Fruit fly (Drosophila melanogaster): ENCODE results near the gene CG11854.
A peak's percentile ranks its signal among the peaks of the same experiment; 100 is the strongest.

Gene CG11854

DNA sequence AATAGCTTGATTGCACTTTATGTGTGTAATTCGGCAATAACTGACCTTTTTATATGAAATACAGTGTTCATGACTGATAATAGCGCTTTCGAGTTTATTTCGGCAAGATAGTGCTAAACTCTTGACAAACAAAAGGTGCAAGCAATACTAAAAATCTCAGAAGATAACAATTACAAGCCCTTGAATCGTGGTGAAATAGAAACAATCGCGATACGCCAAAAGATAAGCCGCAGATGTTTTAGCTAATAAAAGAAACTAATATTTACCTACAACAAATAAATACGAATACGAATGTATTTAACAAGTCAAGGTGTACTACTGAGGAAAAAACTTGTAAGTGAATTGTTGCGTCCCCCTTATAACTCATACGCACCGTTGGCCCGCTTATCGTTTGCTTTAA, 33.5 kb downstream of the CG11854 start (continued):
- TF ChIP-seq chinmo (GFP tag; IDR thresholded peaks at IDR 0.05; ENCODE audit: partially characterized antibody) (no peak), exex (tag; optimal IDR thresholded peaks at IDR 0.05) (peak; percentile 78), nerfin-2 (GFP tag; IDR thresholded peaks at IDR 0.05; ENCODE audit: partially characterized antibody) (no peak), salm (tag; optimal IDR thresholded peaks at IDR 0.05) (peak; percentile 10), CG1602 (GFP tag; optimal IDR thresholded peaks at IDR 0.05) (no peak), lov (optimal IDR thresholded peaks at IDR 0.05) (no peak), lov (GFP tag; IDR thresholded peaks at IDR 0.05) (no peak), CG10147 (GFP tag; optimal IDR thresholded peaks at IDR 0.05) (peak; percentile 59), chm (GFP tag; IDR thresholded peaks at IDR 0.05) (no peak), twi (tag; optimal IDR thresholded peaks at IDR 0.05) (no peak), zen2 (GFP tag; IDR thresholded peaks at IDR 0.05; ENCODE audit: partially characterized antibody) (no peak), sima (GFP tag; optimal IDR thresholded peaks at IDR 0.05) (no peak), C15 (GFP tag; IDR thresholded peaks at IDR 0.05) (no peak), gfzf (GFP tag; optimal IDR thresholded peaks at IDR 0.05) (no peak), eyg (GFP tag; optimal IDR thresholded peaks at IDR 0.05) (peak; percentile 14), pho (GFP tag; optimal IDR thresholded peaks at IDR 0.05) (no peak), emc (GFP tag; optimal IDR thresholded peaks at IDR 0.05) (no peak), CG17361 (GFP tag; IDR thresholded peaks at IDR 0.05) (no peak), CG31441 (GFP tag; IDR thresholded peaks at IDR 0.05) (no peak), CG8944 (GFP tag; optimal IDR thresholded peaks at IDR 0.05) (no peak), z (GFP tag; IDR thresholded peaks at IDR 0.05) (no peak), Poxn (GFP tag; IDR thresholded peaks at IDR 0.05) (no peak), Oli (tag; optimal IDR thresholded peaks at IDR 0.05) (no peak), Atf3 (GFP tag; optimal IDR thresholded peaks at IDR 0.05) (no peak), seq (GFP tag; IDR thresholded peaks at IDR 0.05) (no peak), Mad (GFP tag; optimal IDR thresholded peaks at IDR 0.05) (no peak), CG9609 (GFP tag; optimal IDR thresholded peaks at IDR 0.05) (no peak), sr (GFP tag; IDR thresholded peaks at IDR 0.05) (no peak), HHEX (GFP tag; optimal IDR thresholded peaks at IDR 0.05) (peak; percentile 8), lilli (GFP tag; optimal IDR thresholded peaks at IDR 0.05) (no peak), Sry-β (GFP tag; optimal IDR thresholded peaks at IDR 0.05) (no peak), CG7839 (tag; optimal IDR thresholded peaks at IDR 0.05) (no peak), Ada2b (GFP tag; IDR thresholded peaks at IDR 0.05) (no peak), Atf6 (GFP tag; IDR thresholded peaks at IDR 0.05) (no peak; the same call in 1 of the 2 replicates), Dip2 (GFP tag; IDR thresholded peaks at IDR 0.05) (no peak), stc (GFP tag; IDR thresholded peaks at IDR 0.05) (no peak), zen (tag; optimal IDR thresholded peaks at IDR 0.05) (no peak), sqz (GFP tag; optimal IDR thresholded peaks at IDR 0.05) (no peak), CG7556 (GFP tag; optimal IDR thresholded peaks at IDR 0.05) (no peak), Hey (tag; optimal IDR thresholded peaks at IDR 0.05) (no peak), phol (tag; optimal IDR thresholded peaks at IDR 0.05) (no peak), gcm2 (GFP tag; optimal IDR thresholded peaks at IDR 0.05) (no peak), Blimp-1 (GFP tag; optimal IDR thresholded peaks at IDR 0.05) (no peak), Sry-δ (GFP tag; optimal IDR thresholded peaks at IDR 0.05) (no peak), bbx (GFP tag; IDR thresholded peaks at IDR 0.05; ENCODE audit: partially characterized antibody) (no peak), p53 (GFP tag; optimal IDR thresholded peaks at IDR 0.05) (no peak), HmgD (GFP tag; optimal IDR thresholded peaks at IDR 0.05) (no peak), B-H1 (GFP tag; IDR thresholded peaks at IDR 0.05) (no peak), CG13894 (tag; optimal IDR thresholded peaks at IDR 0.05) (peak; percentile 57), CG8478 (optimal IDR thresholded peaks at IDR 0.05) (no peak), Hr51 (GFP tag; optimal IDR thresholded peaks at IDR 0.05) (no peak), CrebB (tag; optimal IDR thresholded peaks at IDR 0.05) (peak; percentile 60), CG1603 (tag; optimal IDR thresholded peaks at IDR 0.05) (no peak)
